Fruit fly (Drosophila melanogaster): ENCODE measurements around the gene CG15529.

DNA sequence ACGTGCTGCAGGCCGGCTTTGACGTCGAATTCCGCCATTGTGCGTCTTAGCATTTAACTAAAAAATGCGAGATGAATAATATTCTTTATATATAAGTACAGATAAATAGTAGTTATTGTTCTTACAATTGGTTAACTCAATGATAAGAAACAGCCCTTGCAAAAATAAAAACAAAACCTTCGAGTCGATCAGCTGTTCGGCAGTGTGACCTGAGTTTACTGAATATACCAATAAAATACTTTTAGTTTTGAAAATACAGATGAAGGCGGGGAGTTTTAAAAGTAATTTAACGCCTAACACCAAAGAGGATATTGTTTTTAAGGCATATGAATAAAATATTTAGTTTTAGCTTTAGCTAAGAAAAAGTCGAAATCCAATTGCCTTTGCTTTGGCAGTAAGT, 25.6 kb downstream of the CG15529 start, which contains the start of the genes CG1983 and CG15530:
- no peak for TF ChIP-seq D1 (tag; optimal IDR thresholded peaks at IDR 0.05)
- TF ChIP-seq CG14655 (GFP tag; optimal IDR thresholded peaks at IDR 0.05), result no peak
- TF ChIP-seq Ets98B (GFP tag; IDR thresholded peaks at IDR 0.05), result no peak

Data from whole organism, pupa.